Fruit fly (Drosophila melanogaster) whole organism, wandering third instar larva: ENCODE measurements around the gene fusl.
A peak's percentile ranks its signal among the peaks of the same experiment; 100 is the strongest.

ENCODE experiments used
- CG9705 ChIP-seq: fragments of 200-800 bp; sonication (Bioruptor generic); optimal IDR thresholded peaks from 2 replicates; lab custom pipeline; 2018; ENCODE audit warnings: missing biosample characterization, mild to moderate bottlenecking, missing genetic modification characterization
- Dfd ChIP-seq: fragments of >200 bp; optimal IDR thresholded peaks from 2 replicates; lab custom pipeline; 2017; ENCODE audit warnings: missing biosample characterization, missing genetic modification characterization
- Rel ChIP-seq, 2 experiments: fragments of 200-800 bp; sonication (Bioruptor generic) in 1 of 2; optimal IDR thresholded peaks; 2 replicates in 1 of 2; 3 replicates in 1 of 2; lab custom pipeline; 2016 to 2019; ENCODE audit warnings: mild to moderate bottlenecking in 2 of 2, missing biosample characterization in 2 of 2, missing genetic modification characterization in 2 of 2, moderate library complexity in 1 of 2
- Sp1 ChIP-seq: fragments of 200-800 bp; sonication (Bioruptor generic); optimal IDR thresholded peaks from 3 replicates; lab custom pipeline; 2019; ENCODE audit warnings: missing biosample characterization, mild to moderate bottlenecking, missing genetic modification characterization, moderate library complexity
- pan ChIP-seq: fragments of >200 bp; optimal IDR thresholded peaks from 2 replicates; lab custom pipeline; 2017
- psq ChIP-seq: fragments of 200-800 bp; sonication (Bioruptor generic); optimal IDR thresholded peaks from 3 replicates; lab custom pipeline; 2017; ENCODE audit warnings: missing biosample characterization, mild to moderate bottlenecking, missing genetic modification characterization, moderate library complexity
- usp ChIP-seq: fragments of >200 bp; optimal IDR thresholded peaks from 2 replicates; lab custom pipeline; 2017; ENCODE audit warnings: missing biosample characterization, missing genetic modification characterization

DNA sequence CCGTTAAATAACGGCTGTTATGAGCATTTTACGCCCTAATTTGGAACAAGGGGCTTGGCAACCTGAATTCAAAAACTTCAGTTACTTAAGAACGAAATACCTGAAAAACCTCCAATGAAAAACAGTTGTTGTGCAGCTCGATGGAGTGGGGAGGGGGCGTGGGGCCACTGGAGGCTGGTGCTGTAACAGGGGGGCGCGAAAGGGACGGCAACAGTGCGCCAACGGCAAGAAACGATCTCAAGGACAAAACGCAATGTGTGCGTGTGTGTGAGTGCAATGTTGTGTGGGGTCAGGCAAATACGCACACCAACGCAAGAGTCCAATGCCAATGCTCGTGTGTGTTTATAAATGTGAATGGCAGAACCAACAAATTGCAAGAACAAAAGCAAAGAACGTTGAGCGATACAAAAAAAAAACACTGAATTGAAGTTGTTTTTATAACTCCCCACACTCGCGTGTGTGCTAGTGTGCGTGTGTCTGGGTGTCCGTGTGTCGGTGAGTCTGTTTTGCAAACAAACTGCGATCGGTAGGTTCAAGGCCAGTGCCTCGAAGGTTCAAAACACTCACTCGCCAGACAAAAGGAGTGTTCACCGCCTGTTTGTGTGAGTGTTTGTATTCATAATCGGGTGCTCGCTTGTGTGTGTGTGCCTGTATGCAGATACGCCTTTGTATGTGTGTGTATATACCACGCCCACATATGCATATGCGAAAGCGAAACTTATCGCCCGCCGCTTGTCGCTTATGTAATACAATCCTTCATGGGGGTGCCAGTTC, 45.8 kb downstream of the fusl start:
- TF ChIP-seq Dfd (GFP tag; lab: Kevin White, UChicago) = no peak
- TF ChIP-seq psq = no peak
- TF ChIP-seq CG9705 = no peak
- no peak for TF ChIP-seq pan (lab: Kevin White, UChicago)
- TF ChIP-seq Rel (GFP tag; optimal IDR thresholded peaks at IDR 0.05; lab: Kevin White, UChicago) = no peak
- TF ChIP-seq Rel (tag; optimal IDR thresholded peaks at IDR 0.05; lab: Kevin White, UChicago) = peak; percentile 37
- peak; percentile 8 for TF ChIP-seq Sp1
- no peak for TF ChIP-seq usp (GFP tag; lab: Kevin White, UChicago)
